Worm (Caenorhabditis elegans) whole organism, L1 larva: ENCODE results near the gene dolk-1.

Experiments
- C04F5.9 ChIP-seq: sonication (generic microtip); optimal IDR thresholded peaks from 2 replicates; lab custom pipeline; 2016; ENCODE audit warnings: missing genetic modification characterization, missing compliant biosample characterization
- C16A3.4 ChIP-seq: fragments of 150-350 bp; optimal IDR thresholded peaks from 2 replicates; lab custom pipeline; 2014; ENCODE audit warnings: missing biosample characterization, missing genetic modification characterization
- F16B12.6 ChIP-seq: fragments of 150-350 bp; optimal IDR thresholded peaks from 2 replicates; lab custom pipeline; 2014; ENCODE audit warnings: missing biosample characterization, missing genetic modification characterization
- Y116A8C.19 ChIP-seq: sonication (generic microtip); optimal IDR thresholded peaks from 2 replicates; lab custom pipeline; 2016; ENCODE audit warnings: missing compliant biosample characterization, missing genetic modification characterization, borderline replicate concordance
- aha-1 ChIP-seq: fragments of 150-350 bp; optimal IDR thresholded peaks from 2 replicates; lab custom pipeline; 2014; ENCODE audit warnings: missing biosample characterization, missing genetic modification characterization
- aly-2 ChIP-seq: fragments of 150-350 bp; optimal IDR thresholded peaks from 2 replicates; lab custom pipeline; 2014; ENCODE audit warnings: missing biosample characterization, missing genetic modification characterization
- blmp-1 ChIP-seq: fragments of 150-350 bp; optimal IDR thresholded peaks from 2 replicates; lab custom pipeline; 2014; ENCODE audit warnings: missing biosample characterization, missing genetic modification characterization
- ceh-63 ChIP-seq: fragments of 200-800 bp; sonication (Bioruptor generic); optimal IDR thresholded peaks from 2 replicates; lab custom pipeline; 2018; ENCODE audit warnings: mild to moderate bottlenecking, missing genetic modification characterization, missing compliant biosample characterization
- ceh-82 ChIP-seq, 3 experiments: fragments of 150-350 bp in 1 of 3; sonication (generic microtip) in 2 of 3; optimal IDR thresholded peaks; 2 replicates each; lab custom pipeline; 2014 to 2017; ENCODE audit warnings: missing biosample characterization in 3 of 3, missing genetic modification characterization in 3 of 3
- ceh-88 ChIP-seq: fragments of 200-800 bp; sonication (Bioruptor generic); IDR thresholded peaks from 2 replicates; pipeline ENCODE4 v1.3.6; 2022; ENCODE audit warnings: missing genetic modification characterization, missing compliant biosample characterization
- ceh-90 ChIP-seq: sonication (generic microtip); optimal IDR thresholded peaks from 2 replicates; lab custom pipeline; 2016; ENCODE audit warnings: missing genetic modification characterization, missing compliant biosample characterization
- dpl-1 ChIP-seq, 3 experiments: fragments of 150-350 bp in 2 of 3; sonication (generic microtip) in 1 of 3; optimal IDR thresholded peaks; 2 replicates each; lab custom pipeline; 2014 to 2017; ENCODE audit warnings: missing biosample characterization in 3 of 3, missing genetic modification characterization in 3 of 3, missing genetic modification reagents in 3 of 3
- efl-3 ChIP-seq: fragments of 200-800 bp; sonication (Bioruptor generic); optimal IDR thresholded peaks from 2 replicates; lab custom pipeline; 2018; ENCODE audit warnings: mild to moderate bottlenecking, missing genetic modification characterization, missing compliant biosample characterization
- egl-13 ChIP-seq: sonication (generic microtip); optimal IDR thresholded peaks from 2 replicates; lab custom pipeline; 2016; ENCODE audit warnings: missing genotype, missing genetic modification reagents, missing genetic modification characterization, missing compliant biosample characterization
- ets-5 ChIP-seq: fragments of 200-800 bp; sonication (Bioruptor generic); IDR thresholded peaks from 2 replicates; pipeline ENCODE4 v1.3.6; 2022; ENCODE audit warnings: missing genetic modification characterization, missing compliant biosample characterization
- fkh-4 ChIP-seq: sonication (generic microtip); optimal IDR thresholded peaks from 2 replicates; lab custom pipeline; 2016; ENCODE audit warnings: missing compliant biosample characterization, missing genetic modification characterization, borderline replicate concordance
- fos-1 ChIP-seq: fragments of 150-350 bp; optimal IDR thresholded peaks from 2 replicates; lab custom pipeline; 2014; ENCODE audit warnings: missing biosample characterization, missing genetic modification characterization
- grh-1 ChIP-seq: fragments of 200-800 bp; sonication (Bioruptor generic); IDR thresholded peaks from 2 replicates; pipeline ENCODE4 v1.3.6; 2022; ENCODE audit warnings: missing genetic modification reagents, missing genetic modification characterization, missing compliant biosample characterization
- hpl-2 ChIP-seq: fragments of 150-350 bp; optimal IDR thresholded peaks from 2 replicates; lab custom pipeline; 2014; ENCODE audit warnings: missing biosample characterization, missing genetic modification reagents, missing genetic modification characterization
- lin-14 ChIP-seq: fragments of 200-800 bp; sonication (Bioruptor generic); optimal IDR thresholded peaks from 2 replicates; lab custom pipeline; 2018; ENCODE audit warnings: mild to moderate bottlenecking, missing genetic modification characterization, moderate library complexity, missing compliant biosample characterization
- lin-15B ChIP-seq: fragments of 150-350 bp; sonication (generic microtip); optimal IDR thresholded peaks from 3 replicates; lab custom pipeline; 2014; ENCODE audit warnings: missing biosample characterization, missing genetic modification characterization
- lin-35 ChIP-seq, 2 experiments: fragments of 150-350 bp; optimal IDR thresholded peaks; 2 replicates each; lab custom pipeline; 2014; ENCODE audit warnings: missing biosample characterization in 2 of 2, missing genetic modification characterization in 2 of 2, missing genetic modification reagents in 2 of 2
- lir-3 ChIP-seq: sonication (generic microtip); optimal IDR thresholded peaks from 2 replicates; lab custom pipeline; 2016; ENCODE audit warnings: mild to moderate bottlenecking, missing genetic modification characterization, moderate library complexity, missing compliant biosample characterization; ENCODE audit not compliant: poor library complexity
- lsy-2 ChIP-seq, 2 experiments: fragments of 150-350 bp; optimal IDR thresholded peaks; 2 replicates each; lab custom pipeline; 2014; ENCODE audit warnings: missing biosample characterization in 2 of 2, missing genetic modification characterization in 2 of 2
- mab-9 ChIP-seq: fragments of 200-800 bp; sonication (Bioruptor generic); IDR thresholded peaks from 2 replicates; pipeline ENCODE4 v1.3.6; 2022; ENCODE audit warnings: missing genetic modification reagents, missing genetic modification characterization, missing compliant biosample characterization
- mdl-1 ChIP-seq, 2 experiments: fragments of 150-350 bp; optimal IDR thresholded peaks; 2 replicates each; lab custom pipeline; 2014 to 2017; ENCODE audit warnings: missing biosample characterization in 2 of 2, missing genetic modification characterization in 2 of 2, inconsistent platforms in 1 of 2
- mef-2 ChIP-seq: fragments of 150-350 bp; optimal IDR thresholded peaks from 2 replicates; lab custom pipeline; 2014; ENCODE audit warnings: missing biosample characterization, missing genetic modification characterization
- mep-1 ChIP-seq: fragments of 150-350 bp; optimal IDR thresholded peaks from 2 replicates; lab custom pipeline; 2014; ENCODE audit warnings: missing biosample characterization, missing genetic modification characterization
- nhr-11 ChIP-seq: fragments of 150-350 bp; optimal IDR thresholded peaks from 2 replicates; lab custom pipeline; 2014; ENCODE audit warnings: missing biosample characterization, missing genetic modification characterization
- nhr-12 ChIP-seq: sonication (generic microtip); optimal IDR thresholded peaks from 2 replicates; lab custom pipeline; 2017; ENCODE audit warnings: missing biosample characterization, missing genetic modification characterization
- nhr-20 ChIP-seq: sonication (generic microtip); optimal IDR thresholded peaks from 2 replicates; lab custom pipeline; 2016; ENCODE audit warnings: mild to moderate bottlenecking, missing genetic modification characterization, missing compliant biosample characterization
- nhr-237 ChIP-seq: fragments of 150-350 bp; optimal IDR thresholded peaks from 2 replicates; lab custom pipeline; 2014; ENCODE audit warnings: missing biosample characterization, missing genetic modification characterization
- nhr-71 ChIP-seq: sonication (generic microtip); optimal IDR thresholded peaks from 2 replicates; lab custom pipeline; 2016; ENCODE audit warnings: mild to moderate bottlenecking, missing genetic modification characterization, moderate library complexity, missing compliant biosample characterization
- nhr-76 ChIP-seq: sonication (generic microtip); optimal IDR thresholded peaks from 2 replicates; lab custom pipeline; 2017; ENCODE audit warnings: missing biosample characterization, missing genetic modification characterization
- nhr-84 ChIP-seq: sonication (generic microtip); optimal IDR thresholded peaks from 2 replicates; lab custom pipeline; 2017; ENCODE audit warnings: missing biosample characterization, missing genetic modification characterization
- nhr-85 ChIP-seq: sonication (generic microtip); peaks from one replicate; lab custom pipeline; 2016; ENCODE audit warnings: missing genetic modification characterization, inconsistent platforms, missing compliant biosample characterization
- nhr-90 ChIP-seq: sonication (generic microtip); optimal IDR thresholded peaks from 2 replicates; lab custom pipeline; 2016; ENCODE audit warnings: mild to moderate bottlenecking, missing genetic modification characterization, missing compliant biosample characterization; ENCODE audit not compliant: poor library complexity
- pqm-1 ChIP-seq: sonication (generic microtip); optimal IDR thresholded peaks from 3 replicates; lab custom pipeline; 2017; ENCODE audit warnings: missing biosample characterization, missing genetic modification characterization
- rnt-1 ChIP-seq: sonication (generic microtip); optimal IDR thresholded peaks from 2 replicates; lab custom pipeline; 2016; ENCODE audit warnings: mild to moderate bottlenecking, missing genetic modification characterization, moderate library complexity, missing compliant biosample characterization
- snu-23 ChIP-seq: sonication (generic microtip); optimal IDR thresholded peaks from 2 replicates; lab custom pipeline; 2016; ENCODE audit warnings: missing genetic modification characterization, missing compliant biosample characterization
- sptf-1 ChIP-seq: fragments of 150-350 bp; optimal IDR thresholded peaks from 2 replicates; lab custom pipeline; 2014; ENCODE audit warnings: missing biosample characterization, missing genetic modification characterization
- sup-37 ChIP-seq: fragments of 200-800 bp; sonication (Bioruptor generic); optimal IDR thresholded peaks from 2 replicates; lab custom pipeline; 2018; ENCODE audit warnings: mild to moderate bottlenecking, missing genetic modification characterization, missing compliant biosample characterization
- swsn-7 ChIP-seq: sonication (generic microtip); optimal IDR thresholded peaks from 2 replicates; lab custom pipeline; 2016; ENCODE audit warnings: missing genetic modification characterization, missing compliant biosample characterization
- tlp-1 ChIP-seq: fragments of 150-350 bp; optimal IDR thresholded peaks from 2 replicates; lab custom pipeline; 2014; ENCODE audit warnings: missing biosample characterization, missing genetic modification characterization
- unc-130 ChIP-seq: fragments of 150-350 bp; optimal IDR thresholded peaks from 2 replicates; lab custom pipeline; 2017; ENCODE audit warnings: missing biosample characterization, missing genetic modification characterization, inconsistent platforms
- unc-30 ChIP-seq: sonication (generic microtip); optimal IDR thresholded peaks from 2 replicates; lab custom pipeline; 2017; ENCODE audit warnings: missing biosample characterization, missing genetic modification characterization
- unc-62 ChIP-seq: fragments of 150-350 bp; optimal IDR thresholded peaks from 2 replicates; lab custom pipeline; 2014; ENCODE audit warnings: missing biosample characterization, missing genetic modification reagents, missing genetic modification characterization
- unc-98 ChIP-seq: fragments of 200-800 bp; sonication (Bioruptor generic); IDR thresholded peaks from 2 replicates; pipeline ENCODE4 v1.3.6; 2022; ENCODE audit warnings: missing genetic modification characterization, missing compliant biosample characterization
- vab-15 ChIP-seq: sonication (generic microtip); optimal IDR thresholded peaks from 2 replicates; lab custom pipeline; 2017; ENCODE audit warnings: missing genotype, mild to moderate bottlenecking, missing genetic modification characterization, missing compliant biosample characterization
- zag-1 ChIP-seq: fragments of 150-350 bp; optimal IDR thresholded peaks from 2 replicates; lab custom pipeline; 2014; ENCODE audit warnings: missing biosample characterization, missing genetic modification characterization
- zip-4 ChIP-seq: fragments of 200-800 bp; sonication (Bioruptor generic); optimal IDR thresholded peaks from 2 replicates; lab custom pipeline; 2018; ENCODE audit warnings: mild to moderate bottlenecking, missing genetic modification characterization, moderate library complexity, missing compliant biosample characterization
- ztf-11 ChIP-seq, 2 experiments: sonication (generic microtip); optimal IDR thresholded peaks; 2 replicates each; lab custom pipeline; 2016 to 2017; ENCODE audit warnings: missing genetic modification characterization in 2 of 2, missing biosample characterization in 1 of 2, missing compliant biosample characterization in 1 of 2

dolk-1 gene

ce11 chrIII:11946062-11946749, 12.8 kb upstream of the dolk-1 start (continued):
- TF ChIP-seq mdl-1 (tag; optimal IDR thresholded peaks at IDR 0.05; lab: Kevin White, UChicago) (peak in 1 of 2 experiments; percentile 62), aly-2 (tag; lab: Kevin White, UChicago) (peak; percentile 79), nhr-237 (tag; lab: Kevin White, UChicago) (peak; percentile 3), blmp-1 (tag; lab: Kevin White, UChicago) (peak; percentile 60), grh-1 (GFP tag; lab: Robert Waterston, UW) (peak; percentile 82), Y116A8C.19 (tag; lab: Kevin White, UChicago) (peak; percentile 99), nhr-11 (tag; lab: Kevin White, UChicago) (peak; percentile 64), unc-130 (tag; lab: Kevin White, UChicago) (peak; percentile 52), ceh-90 (tag; lab: Kevin White, UChicago) (peak; percentile 100), pqm-1 (tag; lab: Kevin White, UChicago) (no peak), nhr-84 (peak; percentile 22), ceh-63 (GFP tag; lab: Kevin White, UChicago) (peak; percentile 92), F16B12.6 (tag; lab: Kevin White, UChicago) (peak; percentile 61), lin-14 (GFP tag; lab: Kevin White, UChicago) (peak; percentile 93), sptf-1 (no peak), mef-2 (tag; lab: Kevin White, UChicago) (peak; percentile 32), nhr-90 (tag; lab: Kevin White, UChicago) (peak; percentile 99), nhr-71 (tag; lab: Kevin White, UChicago) (peak; percentile 98), lin-15B (tag; lab: Kevin White, UChicago) (peak; percentile 82), tlp-1 (tag; lab: Kevin White, UChicago) (no peak), egl-13 (tag; lab: Kevin White, UChicago) (peak; percentile 100), mab-9 (GFP tag; lab: Robert Waterston, UW) (peak; percentile 97), unc-30 (tag; lab: Kevin White, UChicago) (no peak), rnt-1 (tag; lab: Kevin White, UChicago) (peak; percentile 100), unc-62 (GFP tag; lab: Kevin White, UChicago) (no peak), mep-1 (tag; lab: Kevin White, UChicago) (peak; percentile 88), fkh-4 (tag; lab: Kevin White, UChicago) (peak; percentile 100), C16A3.4 (peak; percentile 66), fos-1 (tag; lab: Kevin White, UChicago) (peak; percentile 66), hpl-2 (GFP tag; lab: Kevin White, UChicago) (no peak), C04F5.9 (tag; lab: Kevin White, UChicago) (peak; percentile 98), nhr-85 (peak; percentile 99), sup-37 (GFP tag; lab: Kevin White, UChicago) (peak; percentile 93), snu-23 (peak; percentile 96), lir-3 (tag; lab: Kevin White, UChicago) (peak; percentile 99), ets-5 (GFP tag; lab: Robert Waterston, UW) (no peak), swsn-7 (tag; lab: Kevin White, UChicago) (peak; percentile 97), unc-98 (peak; percentile 98), ztf-11 (tag; optimal IDR thresholded peaks at IDR 0.05; lab: Kevin White, UChicago) (peak in 1 of 2 experiments; percentile 100), ceh-82 (tag; optimal IDR thresholded peaks at IDR 0.05; lab: Kevin White, UChicago) (peak; percentile 82 to 92 (median 87)), aha-1 (tag; lab: Kevin White, UChicago) (no peak), zip-4 (GFP tag; lab: Kevin White, UChicago) (peak; percentile 91), nhr-76 (no peak), nhr-20 (tag; lab: Kevin White, UChicago) (peak; percentile 96), nhr-12 (peak; percentile 23), ceh-88 (GFP tag; lab: Robert Waterston, UW) (peak; percentile 90), lin-35 (GFP tag; optimal IDR thresholded peaks at IDR 0.05; lab: Kevin White, UChicago) (peak; percentile 71 to 77), vab-15 (tag; lab: Kevin White, UChicago) (peak; percentile 91), lsy-2 (tag; optimal IDR thresholded peaks at IDR 0.05; lab: Kevin White, UChicago) (peak; percentile 88 to 93), zag-1 (peak; percentile 60), efl-3 (GFP tag; lab: Kevin White, UChicago) (peak; percentile 99), dpl-1 (GFP tag; optimal IDR thresholded peaks at IDR 0.05; lab: Kevin White, UChicago) (peak; percentile 69 to 80 (median 80))
